Fruit fly (Drosophila melanogaster) whole organism: Measurements from ENCODE around the gene CG32939.
"Not testable (repeated sequence)": the region's sequence is repeated elsewhere in the genome, so short reads cannot be mapped to it uniquely, and the experiment has no call there.

Experiments
- CG8478 ChIP-seq: fragments of >200 bp; optimal IDR thresholded peaks from 2 replicates; lab custom pipeline; 2018; ENCODE audit warnings: inconsistent platforms
- Dll ChIP-seq: fragments of >200 bp; optimal IDR thresholded peaks from 2 replicates; lab custom pipeline; 2017
- EcR ChIP-seq, 2 experiments: fragments of >200 bp; optimal IDR thresholded peaks; 2 replicates each; lab custom pipeline; 2017; ENCODE audit warnings: missing biosample characterization in 2 of 2, missing genetic modification characterization in 2 of 2, missing genetic modification reagents in 2 of 2
- pan ChIP-seq: fragments of >200 bp; optimal IDR thresholded peaks from 2 replicates; lab custom pipeline; 2017
- psq ChIP-seq: fragments of >200 bp; optimal IDR thresholded peaks from 2 replicates; lab custom pipeline; 2017
- usp ChIP-seq: fragments of >200 bp; optimal IDR thresholded peaks from 2 replicates; lab custom pipeline; 2017; ENCODE audit warnings: missing biosample characterization, missing genetic modification characterization, mixed read lengths

CG32939 gene

DNA sequence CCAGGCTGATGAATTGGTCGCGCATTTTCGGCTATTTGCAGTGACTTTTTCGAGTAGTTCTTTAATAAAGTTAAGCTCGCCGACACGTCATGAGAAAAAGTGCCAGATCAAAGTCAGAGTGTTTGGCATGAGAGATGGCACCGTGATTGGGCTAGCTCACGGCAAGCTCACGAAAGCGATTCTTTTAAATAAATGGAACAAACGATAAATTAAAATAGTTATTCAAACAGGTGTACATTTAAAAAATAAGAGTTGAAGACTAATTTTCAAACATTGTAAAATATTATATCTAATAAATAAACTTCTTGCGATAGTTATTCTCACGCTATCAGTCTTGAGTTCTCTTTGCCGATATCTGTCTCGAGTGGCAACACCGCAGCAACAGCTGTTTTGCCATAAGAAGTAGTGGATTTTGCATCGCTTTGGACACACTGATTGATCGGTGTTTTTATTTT, at the start of gene CG32939, which contains the start of the genes Unc-115b and p24-2:
TSS of gene CG32939 (plus strand) at position 405 of the 455 bp plus-strand sequence.
TSS of gene Unc-115b (minus strand) at position 101 of the 455 bp plus-strand sequence.
TSS of gene p24-2 (minus strand) at position 120 of the 455 bp plus-strand sequence.
- TF ChIP-seq psq (lab: Kevin White, UChicago); pan; CG8478 (lab: Kevin White, UChicago): not testable (repeated sequence)

dm6 chr3R:9643977-9644376, 48.9 kb upstream of the CG32939 start:
- no peak for TF ChIP-seq psq (lab: Kevin White, UChicago)
- no peak for TF ChIP-seq usp
- TF ChIP-seq Dll, result no peak
- no peak for TF ChIP-seq EcR (GFP tag; optimal IDR thresholded peaks at IDR 0.05; lab: Kevin White, UChicago)
- TF ChIP-seq CG8478 (lab: Kevin White, UChicago), result no peak
- TF ChIP-seq pan, result no peak

dm6 chr3R:9644620-9645019, 48.3 kb upstream of the CG32939 start:
- TF ChIP-seq CG8478 (lab: Kevin White, UChicago) (no peak), usp (no peak), Dll (no peak), EcR (GFP tag; optimal IDR thresholded peaks at IDR 0.05; lab: Kevin White, UChicago) (no peak), psq (lab: Kevin White, UChicago) (no peak), pan (no peak)

dm6 chr3R:9646104-9646707, 46.7 kb upstream of the CG32939 start, which contains the start of gene Fst:
Gene Fst (minus strand): TSS chr3R:9646154.
- TF ChIP-seq EcR (GFP tag; optimal IDR thresholded peaks at IDR 0.05; lab: Kevin White, UChicago) (no peak), psq (lab: Kevin White, UChicago) (no peak), pan (no peak), Dll (no peak), CG8478 (lab: Kevin White, UChicago) (no peak), usp (no peak)

dm6 chr3R:9665405-9665804, 27.5 kb upstream of the CG32939 start:
- TF ChIP-seq psq (lab: Kevin White, UChicago), result no peak

dm6 chr3R:9673207-9673606, 19.7 kb upstream of the CG32939 start:
- no peak for TF ChIP-seq psq (lab: Kevin White, UChicago)
- no peak for TF ChIP-seq EcR (GFP tag; optimal IDR thresholded peaks at IDR 0.05; lab: Kevin White, UChicago)
- TF ChIP-seq pan, result no peak
- TF ChIP-seq Dll, result no peak
- no peak for TF ChIP-seq CG8478 (lab: Kevin White, UChicago)
- no peak for TF ChIP-seq usp

dm6 chr3R:9674196-9674693, 18.6 kb upstream of the CG32939 start, which contains the start of gene Dhc1:
Gene Dhc1 (minus strand): TSS chr3R:9674643.
- TF ChIP-seq CG8478 (lab: Kevin White, UChicago) (no peak), psq (lab: Kevin White, UChicago) (no peak), pan (no peak), EcR (GFP tag; optimal IDR thresholded peaks at IDR 0.05; lab: Kevin White, UChicago) (no peak), usp (no peak), Dll (no peak)

DNA sequence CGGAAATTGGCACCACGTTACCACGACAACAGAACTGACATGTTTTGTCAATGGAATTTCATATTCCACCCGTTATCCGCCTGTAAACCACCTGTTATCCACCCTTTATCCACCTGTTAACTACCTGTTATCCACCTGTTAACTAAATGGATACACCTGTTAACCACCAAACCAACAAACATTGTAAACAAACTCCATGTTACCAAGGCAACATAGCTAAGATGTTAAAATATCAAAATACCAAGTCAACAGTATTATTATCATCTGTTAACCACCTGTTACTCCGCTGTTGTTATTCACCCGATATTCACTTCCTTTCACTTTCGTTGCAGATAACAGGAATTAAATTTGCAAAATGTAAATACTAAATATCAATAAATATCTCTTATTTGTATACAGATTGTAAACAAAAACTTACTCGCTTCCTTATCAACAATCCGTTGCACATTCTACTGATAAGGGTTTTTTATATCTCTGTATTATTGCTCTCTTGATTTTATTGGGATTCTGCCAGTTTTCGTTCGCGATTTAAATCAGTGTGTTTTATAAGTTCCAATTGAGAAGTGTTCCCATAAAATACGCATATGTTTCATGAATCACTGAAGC, 17.8 kb upstream of the CG32939 start, which contains the start of gene Nepl12:
TSS of gene Nepl12 (plus strand) at position 556 of the 606 bp plus-strand sequence.
- no peak for TF ChIP-seq psq (lab: Kevin White, UChicago)
- TF ChIP-seq pan, result no peak
- no peak for TF ChIP-seq CG8478 (lab: Kevin White, UChicago)
- TF ChIP-seq Dll, result no peak
- no peak for TF ChIP-seq EcR (GFP tag; optimal IDR thresholded peaks at IDR 0.05; lab: Kevin White, UChicago)
- no peak for TF ChIP-seq usp

- TF ChIP-seq usp (no peak), EcR (GFP tag; optimal IDR thresholded peaks at IDR 0.05; lab: Kevin White, UChicago) (no peak)
Observed at dm6 chr3R:9677734-9678341, 15.0 kb upstream of the CG32939 start, which contains the start of gene p23. Gene p23 (plus strand): TSS chr3R:9677927.

DNA sequence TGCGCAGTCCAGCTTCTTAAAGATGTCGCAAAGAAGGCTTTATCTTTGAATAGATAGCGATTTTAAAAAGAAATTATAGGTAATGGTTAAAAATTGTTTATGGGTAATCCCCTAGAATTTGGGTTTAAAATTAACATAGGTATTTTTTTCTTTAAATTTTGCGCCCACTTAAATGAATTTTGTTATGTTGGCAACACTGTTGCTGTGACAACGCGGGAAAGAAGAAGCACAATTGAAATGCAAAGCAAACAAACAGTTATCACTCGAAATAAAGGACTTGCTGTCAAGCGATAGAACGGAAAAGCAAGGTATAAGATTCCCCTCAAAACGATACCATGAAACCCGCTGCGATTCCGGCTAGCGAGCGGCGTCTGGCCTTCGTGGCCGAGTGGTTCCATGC, 13.1 kb upstream of the CG32939 start, which contains the start of gene nmdyn-D7:
TSS of gene nmdyn-D7 (plus strand) at position 194 of the 400 bp plus-strand sequence.
- TF ChIP-seq psq (lab: Kevin White, UChicago), result no peak
- TF ChIP-seq pan, result no peak
- TF ChIP-seq Dll, result no peak
- TF ChIP-seq usp, result no peak
- TF ChIP-seq EcR (GFP tag; optimal IDR thresholded peaks at IDR 0.05; lab: Kevin White, UChicago), result no peak
- no peak for TF ChIP-seq CG8478 (lab: Kevin White, UChicago)

- TF ChIP-seq usp (no peak), psq (lab: Kevin White, UChicago) (no peak), CG8478 (lab: Kevin White, UChicago) (no peak)
Observed at dm6 chr3R:9683064-9683682, 9.7 kb upstream of the CG32939 start.

- TF ChIP-seq psq (lab: Kevin White, UChicago) (no peak), usp (no peak), pan (no peak), EcR (GFP tag; optimal IDR thresholded peaks at IDR 0.05; lab: Kevin White, UChicago) (no peak), CG8478 (lab: Kevin White, UChicago) (no peak), Dll (no peak)
Observed at dm6 chr3R:9684125-9684524, 8.8 kb upstream of the CG32939 start, which contains the start of gene CG9444. Gene CG9444 (minus strand): TSS chr3R:9684264.
